Worm (Caenorhabditis elegans) whole organism, dauer: Measurements from ENCODE around the gene obr-1.
"Not testable (repeated sequence)": the region's sequence is repeated elsewhere in the genome, so short reads cannot be mapped to it uniquely, and the experiment has no call there.

ENCODE experiments used
- unc-62 ChIP-seq: sonication (generic microtip); optimal IDR thresholded peaks from 2 replicates; lab custom pipeline; 2017; ENCODE audit warnings: missing biosample characterization, missing genetic modification reagents, missing genetic modification characterization

The obr-1 gene

DNA sequence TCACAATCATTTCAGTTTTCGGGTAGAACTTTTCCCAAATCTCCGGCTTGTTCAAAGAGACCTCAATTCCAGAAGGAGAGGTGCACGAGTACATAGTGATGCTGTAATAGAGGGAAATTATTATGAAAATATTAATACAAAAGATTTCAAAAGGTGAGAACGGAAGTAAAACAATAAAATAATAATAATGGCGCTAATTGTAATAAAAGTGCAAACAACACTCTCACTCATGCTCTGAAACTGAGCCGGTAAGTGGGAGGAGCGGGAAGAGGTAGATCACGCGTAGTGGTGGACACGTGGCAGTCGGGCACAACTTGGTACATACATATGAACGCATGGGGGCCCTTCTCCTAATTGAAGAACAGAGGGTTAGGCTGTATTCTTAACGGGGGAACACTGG, 43.7 kb downstream of the obr-1 start, which contains the start of gene tbx-37:
tbx-37 (minus strand) TSS at position 101 of the 400 bp plus-strand sequence.
- no peak for TF ChIP-seq unc-62

ce11 chrIII:11224006-11224405, 46.7 kb downstream of the obr-1 start, which contains the start of gene Y47D3A.13:
Gene Y47D3A.13, minus strand, starts transcription at chrIII:11224106.
- TF ChIP-seq unc-62 = not testable (repeated sequence)

DNA sequence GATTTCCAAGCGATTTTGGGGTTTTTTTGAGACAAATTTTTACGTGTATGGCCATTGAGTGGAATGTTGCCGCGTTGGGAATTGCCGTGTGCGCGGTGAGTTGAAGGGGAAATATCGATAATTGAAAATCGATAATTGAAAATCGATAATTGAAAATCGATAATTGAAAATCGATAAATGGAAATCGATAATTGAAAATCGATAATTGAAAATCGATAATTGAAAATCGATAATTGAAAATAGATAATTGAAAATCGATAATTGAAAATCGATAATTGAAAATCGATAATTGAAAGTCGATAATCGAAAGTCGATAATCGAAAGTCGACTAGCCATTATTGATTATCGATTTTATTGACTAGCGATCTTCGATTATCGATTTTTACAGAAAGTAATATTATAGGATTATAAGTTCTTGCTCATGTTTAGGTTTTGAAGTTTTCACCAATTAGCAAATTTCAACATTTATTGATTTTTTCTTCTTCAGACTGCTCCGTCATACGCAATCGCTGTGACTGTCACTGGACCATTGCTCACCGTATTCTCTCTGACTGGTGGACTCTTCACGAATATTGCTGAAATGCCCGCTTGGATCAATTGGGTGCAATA, 49.0 kb downstream of the obr-1 start:
- no peak for TF ChIP-seq unc-62

DNA sequence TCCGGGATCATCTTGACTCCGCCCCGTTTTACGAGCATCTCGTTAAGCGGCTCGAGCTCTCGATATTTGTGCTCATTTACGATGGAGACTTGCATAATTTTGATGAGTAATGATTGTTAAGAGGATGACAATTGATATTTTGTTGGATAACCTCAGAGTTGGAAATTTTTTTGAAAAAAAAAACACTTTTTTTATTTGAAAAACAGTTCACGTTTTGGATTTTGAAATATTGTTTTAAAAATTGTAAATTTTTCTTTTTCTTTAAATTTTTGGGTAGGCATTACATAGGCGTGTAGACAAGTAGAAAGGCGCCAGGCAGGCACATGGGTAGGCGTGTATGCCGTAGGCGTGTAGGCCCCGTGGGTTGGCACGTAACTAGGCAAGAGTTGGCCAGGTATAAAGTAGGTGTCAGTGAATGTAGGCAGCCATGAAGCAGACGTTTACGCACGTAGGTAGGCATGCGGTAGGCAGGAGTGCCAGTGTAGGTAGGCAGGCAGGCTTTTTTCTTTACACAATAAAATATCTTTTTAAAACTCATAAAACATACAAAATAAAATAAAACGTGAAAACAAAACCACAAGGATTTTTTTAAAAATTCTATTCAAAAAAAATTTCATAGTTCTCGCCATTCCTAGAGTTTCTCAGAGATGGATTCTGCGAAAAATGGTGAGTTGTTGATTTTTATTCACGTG, 52.4 kb downstream of the obr-1 start, which contains the start of the genes tbx-34 and wht-8:
tbx-34 (minus strand) TSS at position 101 of the 692 bp plus-strand sequence.
wht-8 (plus strand) TSS at position 642 of the 692 bp plus-strand sequence.
- no peak for TF ChIP-seq unc-62

DNA sequence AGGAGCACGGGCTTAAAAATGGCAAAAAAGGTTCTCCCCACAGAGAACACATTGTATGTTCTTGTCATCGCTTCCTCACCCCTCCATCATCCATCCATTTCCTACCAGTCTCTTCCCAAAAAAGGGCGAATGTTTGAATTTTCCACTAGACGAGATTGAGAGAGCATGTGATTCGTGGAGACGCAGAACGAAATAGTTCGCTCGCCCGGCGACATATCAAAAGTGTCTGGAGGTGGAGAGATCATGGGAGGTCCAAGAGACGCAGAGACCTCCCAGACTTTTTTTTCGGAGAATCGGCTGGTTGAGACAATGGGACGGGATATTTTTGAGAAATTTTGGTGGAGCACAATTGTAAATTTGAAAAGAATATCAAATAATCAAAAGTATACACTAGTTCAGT, 62.3 kb downstream of the obr-1 start:
- TF ChIP-seq unc-62 = no peak

ce11 chrIII:11207825-11208224, 62.9 kb downstream of the obr-1 start:
- TF ChIP-seq unc-62 = no peak
